Worm (Caenorhabditis elegans) whole organism, L4 larva: Measurements from ENCODE around the gene T21C9.13.
"Not testable (repeated sequence)": the region's sequence is repeated elsewhere in the genome, so short reads cannot be mapped to it uniquely, and the experiment has no call there.

ENCODE experiments used
- D1046.2 ChIP-seq: fragments of 200-800 bp; sonication (Bioruptor generic); IDR thresholded peaks from 2 replicates; pipeline ENCODE4 v1.3.6; 2022; ENCODE audit warnings: missing genetic modification characterization, missing compliant biosample characterization
- F26F4.8 ChIP-seq: fragments of 200-800 bp; sonication (Bioruptor generic); conservative IDR thresholded peaks from 2 replicates; pipeline ENCODE4 v1.3.6; 2022; ENCODE audit warnings: missing genetic modification characterization, missing compliant biosample characterization
- F37D6.2 ChIP-seq: sonication (generic microtip); optimal IDR thresholded peaks from 2 replicates; lab custom pipeline; 2016; ENCODE audit warnings: mild to moderate bottlenecking, missing genetic modification characterization, missing compliant biosample characterization
- ZK337.2 ChIP-seq: fragments of 200-800 bp; sonication (Bioruptor generic); IDR thresholded peaks from 2 replicates; pipeline ENCODE4 v1.3.6; 2022; ENCODE audit warnings: missing genetic modification reagents, missing genetic modification characterization, missing compliant biosample characterization
- aha-1 ChIP-seq: fragments of 150-350 bp; peaks from one replicate; lab custom pipeline; 2014; ENCODE audit warnings: missing biosample characterization, missing genetic modification characterization
- ama-1 ChIP-seq: fragments of 150-350 bp; optimal IDR thresholded peaks from 2 replicates; lab custom pipeline; 2014; ENCODE audit warnings: inconsistent platforms, mixed read lengths
- ceh-44 ChIP-seq: fragments of 200-800 bp; sonication (Bioruptor generic); IDR thresholded peaks from 2 replicates; pipeline ENCODE4 v1.3.6; 2022; ENCODE audit warnings: missing genetic modification reagents, missing genetic modification characterization, missing compliant biosample characterization
- ceh-62 ChIP-seq: sonication (generic microtip); optimal IDR thresholded peaks from 2 replicates; lab custom pipeline; 2017; ENCODE audit warnings: missing biosample characterization, missing genetic modification characterization
- daf-8 ChIP-seq: fragments of 200-800 bp; sonication (Bioruptor generic); IDR thresholded peaks from 2 replicates; pipeline ENCODE4 v1.3.6; 2022; ENCODE audit warnings: missing genetic modification characterization, missing compliant biosample characterization
- fkh-10 ChIP-seq: fragments of 150-350 bp; optimal IDR thresholded peaks from 2 replicates; lab custom pipeline; 2014; ENCODE audit warnings: missing biosample characterization, missing genetic modification reagents, missing genetic modification characterization
- fos-1 ChIP-seq: fragments of 150-350 bp; optimal IDR thresholded peaks from 2 replicates; lab custom pipeline; 2014; ENCODE audit warnings: missing biosample characterization, missing genetic modification characterization
- lim-7 ChIP-seq: fragments of 200-800 bp; sonication (Bioruptor generic); IDR thresholded peaks from 2 replicates; pipeline ENCODE4 v1.3.6; 2022; ENCODE audit warnings: missing genetic modification characterization, missing compliant biosample characterization
- madf-5 ChIP-seq, 2 experiments: fragments of 200-800 bp; sonication (Bioruptor generic); IDR thresholded peaks; 2 replicates each; pipeline ENCODE4 v1.3.6; 2022; ENCODE audit warnings: missing compliant biosample characterization in 2 of 2, missing genetic modification characterization in 2 of 2
- mdl-1 ChIP-seq, 2 experiments: fragments of 150-350 bp in 1 of 2; sonication (generic microtip) in 1 of 2; optimal IDR thresholded peaks; 2 replicates each; lab custom pipeline; 2014 to 2017; ENCODE audit warnings: missing biosample characterization in 2 of 2, missing genetic modification characterization in 2 of 2
- mep-1 ChIP-seq: fragments of 150-350 bp; sonication (generic microtip); optimal IDR thresholded peaks from 3 replicates; lab custom pipeline; 2014; ENCODE audit warnings: missing biosample characterization, missing genetic modification characterization
- nhr-10 ChIP-seq: fragments of 150-350 bp; optimal IDR thresholded peaks from 2 replicates; lab custom pipeline; 2014; ENCODE audit warnings: missing biosample characterization, missing genetic modification characterization
- nhr-28 ChIP-seq: fragments of 150-350 bp; optimal IDR thresholded peaks from 2 replicates; lab custom pipeline; 2014; ENCODE audit warnings: missing biosample characterization, missing genetic modification characterization
- nhr-41 ChIP-seq: fragments of 200-800 bp; sonication (Bioruptor generic); IDR thresholded peaks from 2 replicates; pipeline ENCODE4 v1.3.6; 2022; ENCODE audit warnings: missing genetic modification reagents, missing genetic modification characterization, missing compliant biosample characterization
- nhr-6 ChIP-seq: fragments of 150-350 bp; optimal IDR thresholded peaks from 2 replicates; lab custom pipeline; 2014; ENCODE audit warnings: missing biosample characterization, missing genetic modification characterization
- pha-4 ChIP-seq, 2 experiments: fragments of 150-350 bp in 1 of 2; fragments of 200-800 bp in 1 of 2; sonication (Bioruptor generic) in 1 of 2; IDR thresholded peaks in 1 of 2; optimal IDR thresholded peaks in 1 of 2; 2 replicates each; pipeline versions ENCODE4 v1.3.6 to Lab custom; 2014 to 2022; ENCODE audit warnings: missing genetic modification characterization in 2 of 2, missing genetic modification reagents in 2 of 2, missing biosample characterization in 1 of 2, missing compliant biosample characterization in 1 of 2
- php-3 ChIP-seq: fragments of 200-800 bp; sonication (Bioruptor generic); IDR thresholded peaks from 2 replicates; pipeline ENCODE4 v1.3.6; 2022; ENCODE audit warnings: missing genetic modification reagents, missing genetic modification characterization, missing compliant biosample characterization
- rbr-2 ChIP-seq: sonication (generic microtip); optimal IDR thresholded peaks from 2 replicates; lab custom pipeline; 2016; ENCODE audit warnings: missing genotype, missing genetic modification characterization, missing compliant biosample characterization
- saeg-2 ChIP-seq: fragments of 200-800 bp; sonication (Bioruptor generic); IDR thresholded peaks from 2 replicates; pipeline ENCODE4 v1.3.6; 2022; ENCODE audit warnings: missing genetic modification reagents, missing genetic modification characterization, missing compliant biosample characterization
- skn-1 ChIP-seq: fragments of 150-350 bp; optimal IDR thresholded peaks from 2 replicates; lab custom pipeline; 2014; ENCODE audit warnings: missing biosample characterization, missing genetic modification characterization
- snpc-4 ChIP-seq: fragments of 150-350 bp; optimal IDR thresholded peaks from 2 replicates; lab custom pipeline; 2014; ENCODE audit warnings: missing biosample characterization, missing genetic modification characterization
- tag-97 ChIP-seq: fragments of 200-800 bp; sonication (Bioruptor generic); IDR thresholded peaks from 2 replicates; pipeline ENCODE4 v1.3.6; 2022; ENCODE audit warnings: missing genetic modification characterization, missing compliant biosample characterization
- unc-62 ChIP-seq, 3 experiments: fragments of 150-350 bp in 1 of 3; sonication (generic microtip); optimal IDR thresholded peaks in 2 of 3; peaks in 1 of 3; 1 replicate in 1 of 3; 2 replicates in 2 of 3; lab custom pipeline; 2014 to 2017; ENCODE audit warnings: missing biosample characterization in 3 of 3, missing genetic modification characterization in 3 of 3, missing genetic modification reagents in 3 of 3, missing genotype in 1 of 3
- vab-7 ChIP-seq: fragments of 200-800 bp; sonication (Bioruptor generic); IDR thresholded peaks from 2 replicates; pipeline ENCODE4 v1.3.6; 2022; ENCODE audit warnings: missing genetic modification reagents, missing genetic modification characterization, missing compliant biosample characterization
- zfp-3 ChIP-seq: fragments of 200-800 bp; sonication (Bioruptor generic); conservative IDR thresholded peaks from 2 replicates; pipeline ENCODE4 v1.3.6; 2022; ENCODE audit warnings: missing genetic modification reagents, missing genetic modification characterization, missing compliant biosample characterization

The T21C9.13 gene

ce11 chrV:10632758-10633157 lies 35.7 kb downstream of the T21C9.13 start, which contains the start of gene mab-23 (continued):
- TF ChIP-seq pha-4 (GFP tag; IDR thresholded peaks at IDR 0.05; lab: Robert Waterston, UW) = no peak
- no peak for TF ChIP-seq pha-4 (tag; optimal IDR thresholded peaks at IDR 0.05; lab: Kevin White, UChicago)
- no peak for TF ChIP-seq aha-1 (tag; lab: Kevin White, UChicago)

ce11 chrV:10635722-10636121 lies 38.7 kb downstream of the T21C9.13 start, which contains the start of gene kvs-2:
Gene kvs-2, plus strand, starts transcription at chrV:10636022.
- no peak for TF ChIP-seq fos-1 (tag; lab: Kevin White, UChicago)
- TF ChIP-seq madf-5 (GFP tag; IDR thresholded peaks at IDR 0.05; lab: Robert Waterston, UW) = no peak
- no peak for TF ChIP-seq ceh-62 (tag; lab: Kevin White, UChicago)
- TF ChIP-seq ceh-44 (GFP tag; lab: Robert Waterston, UW) = no peak
- TF ChIP-seq vab-7 (GFP tag; lab: Robert Waterston, UW) = no peak
- TF ChIP-seq ZK337.2 = no peak
- no peak for TF ChIP-seq tag-97 (GFP tag; lab: Robert Waterston, UW)

- TF ChIP-seq pha-4 (GFP tag; IDR thresholded peaks at IDR 0.05; lab: Robert Waterston, UW) (peak; percentile 47; the same call in 1 of the 2 replicates), F26F4.8 (0 out of 2 replicates have a peak, but pooled peaks have one; percentile 33)
- TF ChIP-seq pha-4 (tag; optimal IDR thresholded peaks at IDR 0.05; lab: Kevin White, UChicago) = not testable (repeated sequence)
Observed at ce11 chrV:10638515-10638914, 41.4 kb downstream of the T21C9.13 start.

ce11 chrV:10640977-10641376 lies 43.9 kb downstream of the T21C9.13 start:
- TF ChIP-seq vab-7 (GFP tag; lab: Robert Waterston, UW) = no peak
- TF ChIP-seq unc-62 (GFP tag; optimal IDR thresholded peaks at IDR 0.05 in 1 of 2; lab: Kevin White, UChicago) = peak in 1 of 2 experiments; percentile 51
- TF ChIP-seq unc-62 (tag; optimal IDR thresholded peaks at IDR 0.05; lab: Kevin White, UChicago) = no peak
- TF ChIP-seq fkh-10 (GFP tag; lab: Kevin White, UChicago) = peak; percentile 29
- TF ChIP-seq aha-1 (tag; lab: Kevin White, UChicago) = peak; percentile 73

- no peak for TF ChIP-seq php-3 (GFP tag; lab: Robert Waterston, UW)
- TF ChIP-seq mep-1 (tag; lab: Kevin White, UChicago) = no peak
- no peak for TF ChIP-seq saeg-2 (GFP tag; lab: Robert Waterston, UW)
- no peak for TF ChIP-seq ama-1 (lab: Kevin White, UChicago)
- TF ChIP-seq lim-7 (GFP tag; lab: Robert Waterston, UW) = no peak
- TF ChIP-seq snpc-4 (tag; lab: Kevin White, UChicago) = no peak
- no peak for TF ChIP-seq nhr-41 (GFP tag; lab: Robert Waterston, UW)
- no peak for TF ChIP-seq skn-1 (tag; lab: Kevin White, UChicago)
Observed at ce11 chrV:10647043-10647611, 50.1 kb downstream of the T21C9.13 start, which contains the start of the genes C32C4.3 and C32C4.16. Gene C32C4.3, minus strand, starts transcription at chrV:10647143. Gene C32C4.16, plus strand, starts transcription at chrV:10647561.

- TF ChIP-seq mdl-1 (tag; optimal IDR thresholded peaks at IDR 0.05; lab: Kevin White, UChicago) (no peak), unc-62 (GFP tag; optimal IDR thresholded peaks at IDR 0.05 in 1 of 2; lab: Kevin White, UChicago) (no peak), unc-62 (tag; optimal IDR thresholded peaks at IDR 0.05; lab: Kevin White, UChicago) (no peak), zfp-3 (GFP tag; lab: Robert Waterston, UW) (no peak), F37D6.2 (no peak), D1046.2 (GFP tag; lab: Robert Waterston, UW) (no peak), nhr-6 (tag; lab: Kevin White, UChicago) (no peak), ama-1 (lab: Kevin White, UChicago) (no peak), nhr-28 (tag; lab: Kevin White, UChicago) (no peak), daf-8 (GFP tag; lab: Robert Waterston, UW) (no peak), nhr-10 (tag; lab: Kevin White, UChicago) (no peak), rbr-2 (tag; lab: Kevin White, UChicago) (no peak)
Observed at ce11 chrV:10648146-10648545, 51.1 kb downstream of the T21C9.13 start, which contains the start of gene aqp-6. Gene aqp-6, plus strand, starts transcription at chrV:10648446.
